Worm (Caenorhabditis elegans) whole organism, early embryonic: Measurements from ENCODE around the gene far-8.

Experiments
- ama-1 ChIP-seq: fragments of 150-350 bp; optimal IDR thresholded peaks from 2 replicates; lab custom pipeline; 2014
- hmg-4 ChIP-seq: fragments of 200-800 bp; sonication (Bioruptor generic); optimal IDR thresholded peaks from 2 replicates; lab custom pipeline; 2018; ENCODE audit warnings: mild to moderate bottlenecking, missing genetic modification characterization, missing compliant biosample characterization
- tbx-11 ChIP-seq: fragments of 200-800 bp; sonication (Bioruptor generic); IDR thresholded peaks from 2 replicates; pipeline ENCODE4 v1.3.6; 2022; ENCODE audit warnings: missing genetic modification characterization, missing compliant biosample characterization

DNA sequence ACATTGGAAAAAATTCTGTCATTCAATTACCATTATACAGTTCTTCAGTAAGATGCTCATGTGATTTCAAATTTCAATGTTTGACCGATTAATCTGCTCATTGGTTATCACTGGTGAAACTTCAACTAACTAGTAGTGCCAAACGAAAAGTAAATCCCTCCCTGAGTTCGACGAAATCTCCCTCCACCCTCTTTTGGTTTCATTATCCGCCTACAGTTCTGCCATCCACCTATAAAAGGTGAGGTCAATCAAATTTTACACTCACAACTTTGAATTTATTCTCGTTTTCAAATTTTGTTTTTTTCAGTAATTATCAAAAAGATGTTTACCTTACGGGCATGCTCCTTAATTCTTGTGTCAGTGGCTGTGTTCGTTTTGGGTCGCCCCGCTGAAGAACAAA, at the start of gene far-8:
- TF ChIP-seq hmg-4 (GFP tag; lab: Kevin White, UChicago) (no peak), ama-1 (no peak), tbx-11 (no peak)
